Fruit fly (Drosophila melanogaster) whole organism, pupa: ENCODE measurements around the gene Cul5.

Experiments used
- CG13204 ChIP-seq: fragments of 200-800 bp; sonication (Bioruptor generic); optimal IDR thresholded peaks from 2 replicates; lab custom pipeline; 2018; ENCODE audit warnings: missing biosample characterization, mild to moderate bottlenecking, missing genetic modification characterization, moderate library complexity
- CG15710 ChIP-seq: fragments of 200-800 bp; sonication (Bioruptor generic); optimal IDR thresholded peaks from 2 replicates; lab custom pipeline; 2018; ENCODE audit warnings: missing biosample characterization, mild to moderate bottlenecking, missing genetic modification characterization, moderate library complexity
- CG32121 ChIP-seq: fragments of 200-800 bp; sonication (Bioruptor generic); IDR thresholded peaks from 2 replicates; pipeline ENCODE4 v1.3.6; 2022; ENCODE audit warnings: missing biosample characterization, missing genetic modification characterization
- CG34367 ChIP-seq: fragments of 200-800 bp; sonication (Bioruptor generic); optimal IDR thresholded peaks from 2 replicates; lab custom pipeline; 2018; ENCODE audit warnings: missing biosample characterization, mild to moderate bottlenecking, missing genetic modification characterization
- CG8159 ChIP-seq: fragments of 200-800 bp; sonication (Bioruptor generic); optimal IDR thresholded peaks from 3 replicates; lab custom pipeline; 2018; ENCODE audit warnings: missing biosample characterization, mild to moderate bottlenecking, missing genetic modification characterization, moderate library complexity
- D1 ChIP-seq: fragments of 200-800 bp; sonication (Bioruptor generic); optimal IDR thresholded peaks from 2 replicates; lab custom pipeline; 2018; ENCODE audit warnings: missing biosample characterization, mild to moderate bottlenecking, missing genetic modification characterization, moderate library complexity
- EcR ChIP-seq: fragments of 200-800 bp; sonication (Bioruptor generic); optimal IDR thresholded peaks from 3 replicates; lab custom pipeline; 2019; ENCODE audit warnings: missing biosample characterization, missing genetic modification characterization, mild to moderate bottlenecking, moderate library complexity, missing genetic modification reagents
- Pif1A ChIP-seq: fragments of 200-800 bp; sonication (Bioruptor generic); optimal IDR thresholded peaks from 3 replicates; lab custom pipeline; 2016; ENCODE audit warnings: missing biosample characterization, missing genetic modification characterization
- Pif1B ChIP-seq: fragments of 200-800 bp; sonication (Bioruptor generic); optimal IDR thresholded peaks from 3 replicates; lab custom pipeline; 2016; ENCODE audit warnings: missing biosample characterization, missing genetic modification characterization
- Snoo ChIP-seq: fragments of 200-800 bp; sonication (Bioruptor generic); optimal IDR thresholded peaks from 3 replicates; lab custom pipeline; 2017; ENCODE audit warnings: missing biosample characterization, mild to moderate bottlenecking, missing genetic modification characterization, inconsistent platforms
- gl ChIP-seq: fragments of 200-800 bp; sonication (Bioruptor generic); optimal IDR thresholded peaks from 2 replicates; lab custom pipeline; 2018; ENCODE audit warnings: missing biosample characterization, mild to moderate bottlenecking, missing genetic modification characterization
- rn ChIP-seq: fragments of 200-800 bp; sonication (Bioruptor generic); IDR thresholded peaks from 2 replicates; pipeline ENCODE4 v1.3.6; 2022; ENCODE audit warnings: missing biosample characterization, missing genetic modification characterization

DNA sequence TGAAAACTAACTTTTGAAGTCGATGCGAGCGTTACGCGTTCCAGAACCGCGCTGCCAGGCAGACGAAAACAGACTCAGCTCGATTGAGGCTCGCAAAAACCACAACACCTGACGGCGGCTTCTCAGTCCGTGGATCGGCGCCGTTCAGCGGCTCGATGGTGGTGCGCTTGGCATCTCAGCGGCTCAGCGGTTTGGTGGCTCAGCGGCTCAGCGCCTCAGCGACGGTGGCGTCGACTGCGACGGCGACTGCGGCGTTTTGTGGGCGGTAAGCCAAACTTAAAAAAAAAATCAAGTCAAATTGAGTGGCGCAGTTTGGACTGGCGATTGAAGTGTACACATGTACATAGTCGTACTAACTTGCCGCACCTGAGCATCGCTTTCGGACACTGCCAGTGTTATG lies 42.4 kb downstream of the Cul5 start, which contains the start of gene wat:
- no peak for TF ChIP-seq CG32121 (GFP tag; lab: Robert Waterston, UW)
- no peak for TF ChIP-seq CG8159 (tag; lab: Kevin White, UChicago)
- TF ChIP-seq CG34367 (tag; lab: Kevin White, UChicago) = no peak
- TF ChIP-seq D1 (tag; lab: Kevin White, UChicago) = no peak
- no peak for TF ChIP-seq Pif1B (GFP tag; lab: Kevin White, UChicago)
- no peak for TF ChIP-seq EcR (GFP tag; lab: Kevin White, UChicago)
- no peak for TF ChIP-seq gl (tag; lab: Kevin White, UChicago)
- TF ChIP-seq rn (GFP tag; lab: Robert Waterston, UW) = no peak
- no peak for TF ChIP-seq CG13204
- TF ChIP-seq CG15710 (tag; lab: Kevin White, UChicago) = no peak
- no peak for TF ChIP-seq Pif1A
- TF ChIP-seq Snoo (tag; lab: Kevin White, UChicago) = no peak
